Fruit fly (Drosophila melanogaster): Measurements from ENCODE around the gene Ctns.

Ctns gene

DNA sequence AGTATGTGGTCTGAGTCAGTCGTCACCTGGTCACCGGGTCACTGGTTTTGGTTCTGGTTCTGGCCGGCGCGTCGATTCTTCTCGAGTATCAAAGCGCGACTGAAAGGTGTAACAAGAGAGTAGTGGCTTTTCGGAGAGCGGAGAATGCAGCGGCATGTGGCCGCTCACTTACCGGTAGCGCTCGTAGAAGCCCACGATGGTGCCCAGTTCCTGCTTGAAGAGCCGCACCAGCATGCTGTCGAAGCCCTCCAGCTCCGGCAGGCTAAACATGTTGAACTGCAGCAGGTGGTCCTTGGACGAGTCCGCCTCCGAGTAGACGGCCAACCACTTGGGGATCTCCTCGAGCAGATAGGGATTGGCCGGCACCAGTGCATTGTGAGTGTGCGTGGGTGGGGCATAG lies at the start of gene Ctns:
Ctns (minus strand) TSS at position 101 of the 400 bp plus-strand sequence.
- no peak for TF ChIP-seq noc (tag; optimal IDR thresholded peaks at IDR 0.05)

DNA sequence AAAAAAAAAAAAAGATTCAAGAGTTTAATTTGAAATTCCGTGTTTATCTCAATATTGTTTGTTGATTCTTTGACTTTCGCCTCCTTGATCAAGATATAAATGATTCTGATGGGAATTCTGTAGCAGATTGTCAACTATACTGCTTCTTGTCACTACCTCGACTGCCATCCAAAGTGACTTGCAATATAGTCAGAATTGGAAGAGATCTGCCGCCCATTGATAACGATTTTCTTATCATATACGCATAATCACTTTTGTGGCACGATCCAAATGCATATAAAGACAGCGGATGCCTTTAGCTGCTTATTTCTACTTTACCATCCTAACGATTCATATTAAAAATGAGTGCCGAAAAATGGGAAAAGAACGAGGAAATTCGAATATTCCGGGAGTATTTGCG lies 40.5 kb upstream of the Ctns start, which contains the start of gene CG6738:
CG6738 (plus strand) TSS at position 301 of the 400 bp plus-strand sequence.
- TF ChIP-seq noc (tag; optimal IDR thresholded peaks at IDR 0.05): no peak

DNA sequence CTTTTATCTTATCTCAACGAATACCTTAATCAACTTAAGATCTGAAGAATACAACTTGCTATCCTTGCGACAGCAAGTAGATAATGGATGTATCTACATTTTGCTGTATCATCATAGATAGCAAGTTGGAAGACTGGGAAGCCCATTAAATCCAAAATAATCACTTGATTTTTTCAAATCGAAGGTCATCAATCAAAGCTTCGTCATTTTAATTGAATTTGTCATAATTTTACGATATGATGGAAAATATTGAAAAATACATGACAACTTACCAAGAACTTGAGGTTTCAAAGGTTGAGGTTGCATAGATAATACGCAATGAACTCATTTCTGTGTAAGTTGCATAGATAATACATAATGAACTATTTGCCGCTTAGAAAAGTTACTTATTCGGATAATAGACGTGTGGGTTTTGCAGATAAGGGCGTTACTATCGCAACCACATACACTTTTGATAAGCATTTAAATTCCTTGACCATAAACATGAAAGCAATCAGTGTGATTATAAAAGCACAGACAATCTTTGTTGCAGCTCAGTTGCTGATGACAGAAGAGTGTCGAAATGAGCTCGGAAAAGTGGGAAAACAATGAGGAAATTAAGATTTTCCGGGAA lies 38.5 kb upstream of the Ctns start, which contains the start of gene CG6733:
CG6733 (plus strand) TSS at position 532 of the 613 bp plus-strand sequence.
- peak; percentile 32 for TF ChIP-seq noc (tag; optimal IDR thresholded peaks at IDR 0.05)

DNA sequence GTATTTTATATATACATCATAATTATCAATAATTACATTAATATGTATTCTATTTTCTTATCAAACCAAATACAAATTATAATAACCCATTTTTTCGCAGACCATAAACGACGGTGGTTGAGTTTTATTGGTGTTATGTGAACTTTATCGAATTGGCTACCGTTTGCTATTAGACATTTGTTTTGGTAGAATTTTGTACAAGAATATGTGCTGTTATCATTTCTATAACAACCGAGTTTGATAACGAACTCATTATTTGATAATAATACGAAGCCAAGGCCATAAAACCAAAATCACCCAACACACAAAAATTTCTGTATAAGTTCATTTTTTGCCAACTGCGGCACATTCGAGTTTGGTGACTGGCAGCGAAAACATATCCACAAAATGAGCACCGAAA lies 36.6 kb upstream of the Ctns start, which contains the start of gene CG17109:
CG17109 (plus strand) TSS at position 345 of the 400 bp plus-strand sequence.
- no peak for TF ChIP-seq noc (tag; optimal IDR thresholded peaks at IDR 0.05)

DNA sequence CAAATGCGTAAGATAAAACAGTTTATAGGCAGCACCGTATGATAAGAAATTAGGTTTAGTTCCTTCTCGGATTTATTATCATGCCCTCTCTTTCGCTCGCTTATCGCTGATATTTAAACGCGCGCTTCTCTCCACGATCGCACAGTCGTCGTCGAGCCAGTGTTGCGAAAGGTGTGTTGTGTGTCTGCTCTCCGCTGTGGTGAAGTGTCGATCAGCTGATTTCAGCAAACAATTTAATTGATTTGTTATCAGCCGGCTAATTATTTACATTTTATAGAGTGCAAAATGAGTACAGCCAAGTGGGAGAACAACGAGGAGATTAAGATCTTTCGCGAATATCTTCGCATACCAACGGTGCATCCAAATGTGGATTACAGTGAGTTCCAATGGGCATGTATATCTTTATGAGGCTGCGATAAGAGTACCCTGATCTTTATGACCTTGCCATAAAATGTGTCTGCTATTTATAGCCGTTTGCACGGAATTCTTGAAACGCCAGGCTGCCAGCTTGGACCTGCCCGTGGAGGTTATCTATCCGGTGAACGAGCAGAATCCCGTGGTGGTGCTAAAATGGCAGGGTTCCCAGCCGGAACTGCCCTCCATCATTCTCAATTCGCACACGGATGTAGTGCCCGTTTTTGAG lies 32.9 kb upstream of the Ctns start, which contains the start of the genes CG17110 and CG6726:
CG17110 (plus strand) TSS at position 139 of the 643 bp plus-strand sequence.
CG6726 (plus strand) TSS at position 139 of the 643 bp plus-strand sequence.
- TF ChIP-seq noc (tag; optimal IDR thresholded peaks at IDR 0.05): peak; percentile 39

DNA sequence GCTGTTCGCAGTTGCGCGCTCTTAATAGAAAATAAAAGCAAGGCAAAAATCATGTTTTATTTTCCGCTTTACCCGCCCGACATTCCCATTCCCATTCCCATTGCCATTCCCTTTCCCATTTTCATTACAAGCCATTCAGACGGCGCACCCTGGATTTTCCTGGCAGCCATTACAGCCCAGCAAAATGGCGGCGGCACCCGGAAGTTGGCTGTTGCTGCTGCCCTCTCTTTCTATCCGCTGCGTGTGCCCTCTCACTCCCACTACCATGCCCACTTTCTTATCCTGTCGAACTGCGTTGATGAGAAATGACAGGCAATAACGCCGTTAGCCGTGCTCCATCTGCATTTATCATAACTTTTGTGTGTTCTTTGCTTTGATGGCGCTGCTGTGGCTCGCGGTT lies 29.5 kb upstream of the Ctns start:
- TF ChIP-seq noc (tag; optimal IDR thresholded peaks at IDR 0.05): no peak

DNA sequence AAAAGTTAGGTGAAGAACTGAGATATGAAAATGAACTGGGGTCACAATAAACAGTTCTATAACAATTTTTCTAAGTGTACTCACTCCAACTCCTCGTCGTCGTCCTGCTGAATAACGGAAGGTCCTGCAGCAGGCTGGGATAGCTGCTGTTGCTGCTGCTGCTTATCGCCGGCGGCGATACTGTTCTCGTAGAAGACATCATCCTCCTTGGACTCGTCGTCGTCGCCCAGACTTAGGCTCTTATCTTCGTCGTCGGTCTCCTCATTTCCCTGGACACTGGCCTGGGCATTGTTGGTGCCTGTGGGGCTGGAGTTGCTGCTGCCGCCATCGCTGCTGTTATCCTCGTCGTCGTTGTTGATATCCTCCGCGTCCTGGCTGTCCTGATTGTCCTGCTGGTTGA lies 22.5 kb upstream of the Ctns start:
- no peak for TF ChIP-seq noc (tag; optimal IDR thresholded peaks at IDR 0.05)

DNA sequence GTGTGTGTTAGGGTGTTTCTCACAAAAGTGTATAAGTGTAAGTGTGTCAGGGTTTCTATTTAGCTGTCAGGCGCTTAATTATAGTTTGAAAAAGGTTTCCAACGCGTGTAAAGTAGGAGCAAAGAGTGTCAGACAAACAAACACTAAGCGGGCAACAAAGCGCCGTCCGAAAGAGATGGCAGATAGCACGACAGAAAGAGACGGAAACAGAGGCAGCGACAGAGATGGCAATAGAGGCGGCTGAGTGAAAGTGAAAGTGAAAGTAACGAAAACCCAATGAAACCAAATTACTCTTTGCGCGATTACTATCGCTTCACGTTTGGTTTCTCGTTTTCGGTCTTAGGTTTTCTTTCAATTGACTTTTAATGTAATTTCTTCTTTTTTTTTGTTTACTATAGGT lies 15.7 kb upstream of the Ctns start:
- TF ChIP-seq noc (tag; optimal IDR thresholded peaks at IDR 0.05): no peak

DNA sequence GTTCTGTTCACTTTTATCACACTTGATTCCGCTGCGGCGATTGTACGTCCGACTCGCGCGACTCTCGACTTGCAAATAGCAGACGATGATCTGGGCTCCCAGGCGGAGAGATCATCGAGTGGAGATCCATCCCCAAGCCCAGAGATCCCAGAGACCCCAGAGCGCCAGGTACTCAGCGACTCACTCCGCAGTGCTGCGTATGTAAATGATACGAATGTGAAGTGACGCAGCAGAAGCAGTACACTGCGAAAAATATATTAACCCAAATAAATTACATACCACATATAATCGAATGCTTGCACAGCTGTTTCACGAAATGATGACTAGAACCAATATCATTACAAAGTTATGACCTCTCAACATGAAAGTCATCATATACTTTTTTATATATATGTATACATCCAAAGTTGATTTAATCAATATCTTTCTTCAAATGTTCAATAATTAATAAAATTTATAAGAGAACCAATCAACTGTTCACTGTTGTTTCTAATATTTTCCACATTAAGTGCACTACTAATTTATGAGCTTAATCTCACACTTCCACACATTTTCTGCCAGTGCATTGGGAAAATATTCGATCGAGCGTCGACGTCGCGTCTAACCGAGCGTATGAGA lies 8.6 kb upstream of the Ctns start, which contains the start of gene CG17111:
CG17111 (minus strand) TSS at position 51 of the 618 bp plus-strand sequence.
- no peak for TF ChIP-seq noc (tag; optimal IDR thresholded peaks at IDR 0.05)

DNA sequence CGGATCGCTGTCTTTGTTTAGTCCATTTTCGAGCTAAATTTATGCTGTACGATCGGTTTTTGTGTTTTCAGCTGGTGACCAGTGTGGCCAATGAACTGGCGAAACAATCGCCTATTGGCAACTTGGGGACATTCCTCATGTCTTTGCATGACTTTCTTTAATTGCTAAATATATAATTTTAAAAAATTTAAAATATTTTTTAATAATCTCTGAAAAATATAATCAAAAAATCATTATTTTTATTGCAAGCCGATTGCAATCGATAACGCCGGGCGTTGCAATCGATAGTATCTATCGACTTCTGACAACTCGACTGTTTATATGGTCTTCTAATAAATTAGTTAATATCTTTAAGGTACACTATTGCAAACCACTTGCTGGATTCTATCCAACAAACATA lies 2.5 kb upstream of the Ctns start, which contains the start of the genes sav and Ublcp1:
sav (minus strand) TSS at position 96 of the 400 bp plus-strand sequence.
Ublcp1 (plus strand) TSS at position 285 of the 400 bp plus-strand sequence.
- TF ChIP-seq noc (tag; optimal IDR thresholded peaks at IDR 0.05): peak; percentile 20

DNA sequence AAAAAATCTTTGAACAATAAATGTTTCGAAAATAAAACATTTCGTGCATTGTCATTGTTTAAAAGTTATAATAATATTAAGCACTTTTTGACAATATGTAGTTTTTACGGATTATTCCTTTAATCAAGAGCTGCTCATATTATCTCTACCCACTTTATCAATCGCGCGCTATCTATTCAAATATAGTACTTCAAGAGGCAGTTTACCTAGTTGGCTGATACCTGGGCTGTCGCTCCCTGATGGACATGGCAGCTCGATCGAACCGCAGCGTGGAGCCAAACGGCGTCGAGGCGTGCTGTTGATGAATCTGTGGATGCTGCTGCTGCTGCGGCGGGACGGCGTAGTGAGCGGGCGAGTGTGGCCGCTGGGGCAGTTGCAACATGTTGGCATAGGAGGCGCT lies 1.4 kb upstream of the Ctns start:
- no peak for TF ChIP-seq noc (tag; optimal IDR thresholded peaks at IDR 0.05)

DNA sequence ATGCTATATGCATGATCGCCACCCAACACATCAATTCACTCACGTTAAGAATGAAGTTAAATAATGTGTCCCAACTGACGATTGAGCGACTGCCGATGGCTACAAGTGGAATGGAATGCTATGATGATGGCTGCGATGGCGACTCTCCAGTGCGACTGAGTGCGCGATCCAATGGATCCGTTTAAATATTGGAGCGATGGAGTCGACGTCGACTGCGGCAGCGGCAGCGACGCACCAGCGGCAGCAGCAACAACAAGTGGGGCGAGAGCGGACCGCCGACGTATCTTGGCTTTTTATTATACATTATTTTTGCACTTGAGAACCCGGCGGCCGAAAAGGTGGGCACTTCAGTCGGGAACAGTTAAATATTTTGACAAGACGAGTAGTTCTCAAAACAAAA lies 1.4 kb downstream of the Ctns start:
- TF ChIP-seq noc (tag; optimal IDR thresholded peaks at IDR 0.05): no peak

DNA sequence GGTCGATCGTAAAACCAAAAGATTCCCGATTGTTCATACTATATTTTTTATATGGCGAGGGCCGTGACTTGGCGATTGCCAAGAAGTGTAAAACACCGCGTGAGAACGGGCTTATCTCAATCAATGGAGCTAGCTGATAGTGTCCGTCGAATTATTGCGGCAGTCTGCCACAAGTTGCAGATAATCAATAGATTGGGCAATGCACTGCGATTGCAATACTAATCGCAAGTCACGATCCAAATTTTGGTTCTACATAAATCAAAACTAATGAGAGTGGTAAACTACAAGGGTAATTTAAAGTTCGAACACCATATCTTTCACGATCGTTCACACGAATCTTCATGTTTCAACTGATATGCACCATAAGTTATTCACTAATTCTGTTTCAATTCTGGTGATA lies 2.0 kb downstream of the Ctns start:
- TF ChIP-seq noc (tag; optimal IDR thresholded peaks at IDR 0.05): no peak

DNA sequence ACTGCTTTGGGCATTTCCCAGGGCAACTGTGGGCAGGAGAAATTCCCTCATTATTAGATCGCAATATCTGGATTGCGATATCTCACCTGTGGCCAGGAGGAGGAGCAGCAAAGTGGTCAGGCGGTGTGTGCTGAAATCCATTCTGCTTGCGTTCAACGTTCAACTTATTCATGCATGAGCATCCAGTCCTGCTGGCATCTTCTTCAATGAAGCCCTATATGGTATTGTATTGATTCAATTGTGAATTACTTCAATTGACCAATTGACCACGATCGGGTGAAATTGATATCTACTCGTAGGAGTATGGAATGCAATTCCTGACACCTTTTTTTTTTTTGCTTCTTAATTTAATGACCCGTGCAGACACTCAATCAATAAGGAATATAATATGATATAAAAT lies 2.6 kb downstream of the Ctns start:
- TF ChIP-seq noc (tag; optimal IDR thresholded peaks at IDR 0.05): no peak

DNA sequence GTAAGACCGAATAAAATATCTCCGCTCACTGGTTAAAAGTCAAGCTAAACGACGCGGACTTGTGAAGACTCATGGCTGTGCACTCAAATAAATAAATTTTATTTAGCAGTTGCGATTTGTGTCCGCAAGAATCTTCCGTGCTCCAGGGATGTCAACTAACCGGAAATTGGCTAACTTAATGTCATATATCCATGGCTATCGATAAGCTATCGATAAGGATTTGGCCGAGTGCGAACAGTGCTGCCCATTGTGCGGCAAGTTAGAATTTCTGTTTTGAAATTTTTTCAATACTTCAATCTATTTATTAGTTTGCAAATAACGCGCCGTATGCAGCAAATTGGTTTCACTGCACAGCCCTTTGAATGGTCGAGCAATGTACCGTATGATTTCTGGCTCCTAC lies 4.8 kb downstream of the Ctns start, which contains the start of gene p53:
p53 (minus strand) TSS at position 147 of the 400 bp plus-strand sequence.
- TF ChIP-seq noc (tag; optimal IDR thresholded peaks at IDR 0.05): no peak

DNA sequence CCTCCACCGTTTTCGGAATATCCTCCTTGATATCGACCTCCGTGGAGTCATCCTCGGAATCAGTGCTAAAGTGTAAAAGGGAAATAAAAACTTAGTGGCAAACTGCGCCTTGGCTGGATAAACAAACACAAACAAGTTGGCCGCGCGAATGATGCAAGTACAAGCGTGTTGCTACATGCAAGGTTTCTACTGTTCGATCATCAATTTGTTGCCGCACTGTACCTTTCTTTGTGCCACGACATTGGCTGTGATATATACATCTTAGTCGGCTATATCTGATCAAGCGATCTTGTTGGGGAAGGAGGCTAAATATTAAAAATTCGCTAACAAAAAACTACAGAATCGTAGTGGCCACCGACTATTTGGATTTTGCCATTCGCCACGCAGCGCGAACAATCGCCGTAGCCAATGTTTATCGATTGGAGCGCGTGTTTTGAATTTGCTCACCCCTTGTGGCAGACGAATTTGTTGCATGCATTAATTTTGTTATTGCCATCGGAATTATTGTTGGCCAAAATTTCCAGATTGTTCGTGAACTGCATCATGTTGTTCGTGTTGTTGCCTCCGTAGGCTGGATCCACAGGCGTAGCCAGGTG lies 5.5 kb downstream of the Ctns start:
- no peak for TF ChIP-seq noc (tag; optimal IDR thresholded peaks at IDR 0.05)

All from whole organism, larva.